Worm (Caenorhabditis elegans) whole organism, L4 larva: ENCODE results near the gene C27C12.1.
A peak's percentile ranks its signal among the peaks of the same experiment; 100 is the strongest.

Experiments used
- F10B5.3 ChIP-seq: sonication (generic microtip); optimal IDR thresholded peaks from 2 replicates; lab custom pipeline; 2016; ENCODE audit warnings: mild to moderate bottlenecking, missing genetic modification characterization, missing compliant biosample characterization
- F49E8.2 ChIP-seq: sonication (generic microtip); optimal IDR thresholded peaks from 2 replicates; lab custom pipeline; 2016; ENCODE audit warnings: missing compliant biosample characterization, mild to moderate bottlenecking, missing genetic modification characterization, borderline replicate concordance
- R02D3.7 ChIP-seq: fragments of 150-350 bp; sonication (generic microtip); optimal IDR thresholded peaks from 3 replicates; lab custom pipeline; 2014; ENCODE audit warnings: missing biosample characterization, missing genetic modification characterization
- T20F7.1 ChIP-seq: fragments of 200-800 bp; sonication (Bioruptor generic); optimal IDR thresholded peaks from 2 replicates; lab custom pipeline; 2018; ENCODE audit warnings: mild to moderate bottlenecking, missing genetic modification characterization, missing compliant biosample characterization
- T26A8.4 ChIP-seq: fragments of 200-800 bp; sonication (Bioruptor generic); IDR thresholded peaks from 2 replicates; pipeline ENCODE4 v1.3.6; 2022; ENCODE audit warnings: missing genetic modification characterization, missing compliant biosample characterization
- Y75B8A.6 ChIP-seq: fragments of 200-800 bp; sonication (Bioruptor generic); IDR thresholded peaks from 2 replicates; pipeline ENCODE4 v1.3.6; 2022; ENCODE audit warnings: missing genetic modification reagents, missing genetic modification characterization, missing compliant biosample characterization
- ZK546.5 ChIP-seq, 2 experiments: sonication (generic microtip); optimal IDR thresholded peaks; 2 replicates each; lab custom pipeline; 2017; ENCODE audit warnings: missing biosample characterization in 2 of 2, missing genetic modification characterization in 2 of 2
- aha-1 ChIP-seq: fragments of 150-350 bp; peaks from one replicate; lab custom pipeline; 2014; ENCODE audit warnings: missing biosample characterization, missing genetic modification characterization
- aly-2 ChIP-seq: sonication (generic microtip); optimal IDR thresholded peaks from 2 replicates; lab custom pipeline; 2018; ENCODE audit warnings: missing biosample characterization, missing genetic modification characterization
- arid-1 ChIP-seq: fragments of 200-800 bp; sonication (Bioruptor generic); conservative IDR thresholded peaks from 2 replicates; pipeline ENCODE4 v1.3.6; 2022; ENCODE audit warnings: missing genetic modification reagents, missing genetic modification characterization, missing compliant biosample characterization
- ceh-20 ChIP-seq: fragments of 200-800 bp; sonication (Bioruptor generic); IDR thresholded peaks from 2 replicates; pipeline ENCODE4 v1.3.6; 2022; ENCODE audit warnings: missing genetic modification reagents, missing genetic modification characterization, missing compliant biosample characterization
- ceh-44 ChIP-seq: fragments of 200-800 bp; sonication (Bioruptor generic); IDR thresholded peaks from 2 replicates; pipeline ENCODE4 v1.3.6; 2022; ENCODE audit warnings: missing genetic modification reagents, missing genetic modification characterization, missing compliant biosample characterization
- ctbp-1 ChIP-seq: fragments of 200-800 bp; sonication (Bioruptor generic); IDR thresholded peaks from 2 replicates; pipeline ENCODE4 v1.3.6; 2022; ENCODE audit warnings: missing genetic modification reagents, missing genetic modification characterization, missing compliant biosample characterization
- daf-12 ChIP-seq: fragments of 150-350 bp; optimal IDR thresholded peaks from 2 replicates; lab custom pipeline; 2014; ENCODE audit warnings: missing biosample characterization, missing genetic modification reagents, missing genetic modification characterization
- daf-16 ChIP-seq, 3 experiments: sonication (generic microtip); optimal IDR thresholded peaks; 2 replicates each; lab custom pipeline; 2016 to 2017; ENCODE audit warnings: missing genetic modification characterization in 3 of 3, missing genetic modification reagents in 3 of 3, mild to moderate bottlenecking in 2 of 3, missing compliant biosample characterization in 2 of 3, missing biosample characterization in 1 of 3, moderate library complexity in 1 of 3
- daf-8 ChIP-seq: fragments of 200-800 bp; sonication (Bioruptor generic); IDR thresholded peaks from 2 replicates; pipeline ENCODE4 v1.3.6; 2022; ENCODE audit warnings: missing genetic modification characterization, missing compliant biosample characterization
- dmd-6 ChIP-seq: fragments of 200-800 bp; sonication (Bioruptor generic); IDR thresholded peaks from 2 replicates; pipeline ENCODE4 v1.3.6; 2022; ENCODE audit warnings: missing genetic modification reagents, missing genetic modification characterization, missing compliant biosample characterization
- dmd-9 ChIP-seq: fragments of 200-800 bp; sonication (Bioruptor generic); IDR thresholded peaks from 2 replicates; pipeline ENCODE4 v1.3.6; 2022; ENCODE audit warnings: missing genetic modification reagents, missing genetic modification characterization, missing compliant biosample characterization
- dve-1 ChIP-seq: sonication (generic microtip); optimal IDR thresholded peaks from 2 replicates; lab custom pipeline; 2017; ENCODE audit warnings: antibody characterized with exemption, mild to moderate bottlenecking, missing genetic modification characterization, missing compliant biosample characterization; ENCODE audit not compliant: insufficient read depth
- egl-27 ChIP-seq: sonication (generic microtip); optimal IDR thresholded peaks from 3 replicates; lab custom pipeline; 2017; ENCODE audit warnings: missing biosample characterization, missing genetic modification reagents, missing genetic modification characterization
- fkh-10 ChIP-seq: fragments of 150-350 bp; optimal IDR thresholded peaks from 2 replicates; lab custom pipeline; 2014; ENCODE audit warnings: missing biosample characterization, missing genetic modification reagents, missing genetic modification characterization
- hif-1 ChIP-seq, 2 experiments: sonication (generic microtip); optimal IDR thresholded peaks; 2 replicates each; lab custom pipeline; 2016 to 2017; ENCODE audit warnings: missing compliant biosample characterization in 2 of 2, missing genetic modification characterization in 2 of 2, missing genetic modification reagents in 2 of 2, missing genotype in 2 of 2, mild to moderate bottlenecking in 1 of 2
- hlh-30 ChIP-seq: sonication (generic microtip); optimal IDR thresholded peaks from 2 replicates; lab custom pipeline; 2017; ENCODE audit warnings: antibody characterized with exemption, mild to moderate bottlenecking, missing genetic modification characterization, missing compliant biosample characterization; ENCODE audit not compliant: insufficient read depth
- jun-1 ChIP-seq: fragments of 150-350 bp; optimal IDR thresholded peaks from 2 replicates; lab custom pipeline; 2014; ENCODE audit warnings: missing biosample characterization, missing genetic modification reagents, missing genetic modification characterization
- lim-7 ChIP-seq: fragments of 200-800 bp; sonication (Bioruptor generic); IDR thresholded peaks from 2 replicates; pipeline ENCODE4 v1.3.6; 2022; ENCODE audit warnings: missing genetic modification characterization, missing compliant biosample characterization
- lin-13 ChIP-seq: fragments of 150-350 bp; optimal IDR thresholded peaks from 2 replicates; lab custom pipeline; 2014; ENCODE audit warnings: missing biosample characterization, missing genetic modification reagents, missing genetic modification characterization
- lin-29 ChIP-seq: fragments of 200-800 bp; sonication (Bioruptor generic); IDR thresholded peaks from 2 replicates; pipeline ENCODE4 v1.3.6; 2022; ENCODE audit warnings: missing genetic modification reagents, missing genetic modification characterization, missing compliant biosample characterization
- lin-38 ChIP-seq: fragments of 200-800 bp; sonication (Bioruptor generic); IDR thresholded peaks from 2 replicates; pipeline ENCODE4 v1.3.6; 2022; ENCODE audit warnings: missing genetic modification reagents, missing genetic modification characterization, missing compliant biosample characterization
- lsy-2 ChIP-seq, 2 experiments: fragments of 150-350 bp in 1 of 2; sonication (generic microtip) in 1 of 2; optimal IDR thresholded peaks; 2 replicates each; lab custom pipeline; 2014 to 2017; ENCODE audit warnings: missing biosample characterization in 2 of 2, missing genetic modification characterization in 2 of 2
- madf-5 ChIP-seq, 2 experiments: fragments of 200-800 bp; sonication (Bioruptor generic); IDR thresholded peaks; 2 replicates each; pipeline ENCODE4 v1.3.6; 2022; ENCODE audit warnings: missing compliant biosample characterization in 2 of 2, missing genetic modification characterization in 2 of 2
- mdt-29 ChIP-seq: fragments of 200-800 bp; sonication (Bioruptor generic); IDR thresholded peaks from 2 replicates; pipeline ENCODE4 v1.3.6; 2022; ENCODE audit warnings: missing genetic modification reagents, missing genetic modification characterization, missing compliant biosample characterization
- mep-1 ChIP-seq: fragments of 150-350 bp; sonication (generic microtip); optimal IDR thresholded peaks from 3 replicates; lab custom pipeline; 2014; ENCODE audit warnings: missing biosample characterization, missing genetic modification characterization
- nhr-102 ChIP-seq: sonication (generic microtip); optimal IDR thresholded peaks from 2 replicates; lab custom pipeline; 2016; ENCODE audit warnings: mild to moderate bottlenecking, missing genetic modification characterization, moderate library complexity, missing compliant biosample characterization
- nhr-11 ChIP-seq: fragments of 150-350 bp; optimal IDR thresholded peaks from 2 replicates; lab custom pipeline; 2014; ENCODE audit warnings: missing biosample characterization, missing genetic modification characterization
- nhr-28 ChIP-seq: fragments of 150-350 bp; optimal IDR thresholded peaks from 2 replicates; lab custom pipeline; 2014; ENCODE audit warnings: missing biosample characterization, missing genetic modification characterization
- nhr-42 ChIP-seq: fragments of 200-800 bp; sonication (Bioruptor generic); IDR thresholded peaks from 2 replicates; pipeline ENCODE4 v1.3.6; 2022; ENCODE audit warnings: missing genetic modification characterization, missing compliant biosample characterization
- nhr-76 ChIP-seq: fragments of 150-350 bp; optimal IDR thresholded peaks from 2 replicates; lab custom pipeline; 2014; ENCODE audit warnings: missing biosample characterization, missing genetic modification characterization
- pha-4 ChIP-seq, 2 experiments: fragments of 150-350 bp in 1 of 2; fragments of 200-800 bp in 1 of 2; sonication (Bioruptor generic) in 1 of 2; IDR thresholded peaks in 1 of 2; optimal IDR thresholded peaks in 1 of 2; 2 replicates each; pipeline versions ENCODE4 v1.3.6 to Lab custom; 2014 to 2022; ENCODE audit warnings: missing genetic modification characterization in 2 of 2, missing genetic modification reagents in 2 of 2, missing biosample characterization in 1 of 2, missing compliant biosample characterization in 1 of 2
- spr-1 ChIP-seq: sonication (generic microtip); optimal IDR thresholded peaks from 2 replicates; lab custom pipeline; 2016; ENCODE audit warnings: mild to moderate bottlenecking, missing genetic modification characterization, missing compliant biosample characterization
- spr-3 ChIP-seq: fragments of 200-800 bp; sonication (Bioruptor generic); optimal IDR thresholded peaks from 2 replicates; lab custom pipeline; 2018; ENCODE audit warnings: mild to moderate bottlenecking, missing genetic modification characterization, missing compliant biosample characterization
- unc-39 ChIP-seq: sonication (generic microtip); optimal IDR thresholded peaks from 2 replicates; lab custom pipeline; 2017; ENCODE audit warnings: missing biosample characterization, missing genetic modification characterization
- unc-62 ChIP-seq, 3 experiments: fragments of 150-350 bp in 1 of 3; sonication (generic microtip); optimal IDR thresholded peaks in 2 of 3; peaks in 1 of 3; 1 replicate in 1 of 3; 2 replicates in 2 of 3; lab custom pipeline; 2014 to 2017; ENCODE audit warnings: missing biosample characterization in 3 of 3, missing genetic modification characterization in 3 of 3, missing genetic modification reagents in 3 of 3, missing genotype in 1 of 3
- zag-1 ChIP-seq: fragments of 150-350 bp; optimal IDR thresholded peaks from 2 replicates; lab custom pipeline; 2014; ENCODE audit warnings: missing biosample characterization, missing genetic modification characterization
- zfp-2 ChIP-seq: sonication (generic microtip); optimal IDR thresholded peaks from 2 replicates; lab custom pipeline; 2016; ENCODE audit warnings: mild to moderate bottlenecking, missing genetic modification characterization, missing compliant biosample characterization
- ztf-11 ChIP-seq: fragments of 150-350 bp; optimal IDR thresholded peaks from 2 replicates; lab custom pipeline; 2014; ENCODE audit warnings: missing biosample characterization, missing genetic modification characterization

The C27C12.1 gene

ce11 chrX:14861752-14862151 lies 8.2 kb upstream of the C27C12.1 start, which contains the start of gene dmd-4:
dmd-4 (minus strand) TSS chrX:14861852.
- TF ChIP-seq dmd-6 (GFP tag; lab: Robert Waterston, UW) (no peak), lin-38 (GFP tag; lab: Robert Waterston, UW) (no peak), daf-12 (tag; lab: Kevin White, UChicago) (no peak), lim-7 (GFP tag; lab: Robert Waterston, UW) (no peak), T26A8.4 (GFP tag; lab: Robert Waterston, UW) (no peak), unc-62 (GFP tag; optimal IDR thresholded peaks at IDR 0.05 in 1 of 2; lab: Kevin White, UChicago) (peak in 1 of 2 experiments; percentile 14), unc-62 (tag; optimal IDR thresholded peaks at IDR 0.05; lab: Kevin White, UChicago) (no peak), nhr-76 (tag; lab: Kevin White, UChicago) (no peak), F10B5.3 (tag; lab: Kevin White, UChicago) (no peak)
- TF ChIP-seq, all 104 proteins: peak for 1

DNA sequence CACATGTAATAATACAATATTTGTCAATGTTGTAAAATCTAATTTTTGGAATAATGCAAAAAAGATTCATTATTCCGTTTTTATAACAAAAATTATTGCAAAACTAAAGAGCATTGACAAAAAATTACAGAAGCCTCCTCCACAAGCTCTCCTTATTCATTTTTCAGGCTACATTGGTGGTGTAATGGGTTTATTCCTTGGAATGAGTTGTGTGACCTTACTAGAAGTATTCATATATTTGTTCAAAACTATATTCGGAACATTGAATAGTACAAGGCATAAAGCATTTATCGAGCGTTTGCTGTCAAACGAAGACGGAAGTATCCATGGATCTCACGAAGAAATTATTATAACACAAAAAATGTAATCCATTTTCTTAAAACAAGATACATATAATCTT lies 1.7 kb downstream of the C27C12.1 start:
- TF ChIP-seq mep-1 (tag; lab: Kevin White, UChicago) (no peak), nhr-11 (tag; lab: Kevin White, UChicago) (no peak), lin-29 (GFP tag; lab: Robert Waterston, UW) (no peak), spr-1 (tag; lab: Kevin White, UChicago) (no peak), hlh-30 (tag; lab: Kevin White, UChicago) (no peak), T20F7.1 (no peak), ceh-20 (GFP tag; lab: Robert Waterston, UW) (no peak), unc-62 (GFP tag; optimal IDR thresholded peaks at IDR 0.05 in 1 of 2; lab: Kevin White, UChicago) (peak in 1 of 2 experiments; percentile 26), unc-62 (tag; optimal IDR thresholded peaks at IDR 0.05; lab: Kevin White, UChicago) (no peak)
- TF ChIP-seq, all 104 proteins: peak for 1

- TF ChIP-seq hif-1 (tag; optimal IDR thresholded peaks at IDR 0.05; lab: Kevin White, UChicago) (no peak), zfp-2 (tag; lab: Kevin White, UChicago) (no peak), lim-7 (GFP tag; lab: Robert Waterston, UW) (no peak), lsy-2 (tag; optimal IDR thresholded peaks at IDR 0.05; lab: Kevin White, UChicago) (no peak), mep-1 (tag; lab: Kevin White, UChicago) (peak; percentile 33), hlh-30 (tag; lab: Kevin White, UChicago) (no peak), arid-1 (GFP tag; lab: Robert Waterston, UW) (no peak), spr-3 (GFP tag; lab: Kevin White, UChicago) (no peak), dmd-9 (GFP tag; lab: Robert Waterston, UW) (no peak), nhr-42 (GFP tag; lab: Robert Waterston, UW) (no peak), ZK546.5 (tag; optimal IDR thresholded peaks at IDR 0.05; lab: Kevin White, UChicago) (no peak), nhr-11 (tag; lab: Kevin White, UChicago) (no peak), egl-27 (no peak), pha-4 (GFP tag; IDR thresholded peaks at IDR 0.05; lab: Robert Waterston, UW) (no peak), pha-4 (tag; optimal IDR thresholded peaks at IDR 0.05; lab: Kevin White, UChicago) (no peak), ctbp-1 (no peak), jun-1 (tag; lab: Kevin White, UChicago) (no peak), ceh-44 (GFP tag; lab: Robert Waterston, UW) (no peak), dve-1 (tag; lab: Kevin White, UChicago) (peak; percentile 1), madf-5 (GFP tag; IDR thresholded peaks at IDR 0.05; lab: Robert Waterston, UW) (no peak), mdt-29 (GFP tag; lab: Robert Waterston, UW) (no peak), dmd-6 (GFP tag; lab: Robert Waterston, UW) (peak; percentile 32; the same call in 1 of the 2 replicates), F10B5.3 (tag; lab: Kevin White, UChicago) (no peak), aha-1 (peak; percentile 5), nhr-28 (tag; lab: Kevin White, UChicago) (peak; percentile 76), Y75B8A.6 (GFP tag; lab: Robert Waterston, UW) (no peak), zag-1 (tag; lab: Kevin White, UChicago) (no peak), unc-39 (no peak), ztf-11 (no peak), fkh-10 (GFP tag; lab: Kevin White, UChicago) (no peak), daf-16 (GFP tag; optimal IDR thresholded peaks at IDR 0.05; lab: Kevin White, UChicago) (no peak), daf-16 (tag; optimal IDR thresholded peaks at IDR 0.05; lab: Kevin White, UChicago) (peak; percentile 32), F49E8.2 (tag; lab: Kevin White, UChicago) (no peak), aly-2 (no peak), lin-13 (GFP tag; lab: Kevin White, UChicago) (no peak), R02D3.7 (tag; lab: Kevin White, UChicago) (no peak), nhr-102 (tag; lab: Kevin White, UChicago) (no peak), daf-8 (no peak)
These were observed 4.5 kb downstream of the C27C12.1 start, which contains the start of gene acd-3 for ce11 chrX:14849054-14849453. acd-3 (plus strand) TSS chrX:14849275.
